Worm (Caenorhabditis elegans) whole organism, young adult: ENCODE measurements around the gene gln-5.

Source experiments
- B0035.1 ChIP-seq: sonication (generic microtip); optimal IDR thresholded peaks from 2 replicates; lab custom pipeline; 2016; ENCODE audit warnings: missing genetic modification characterization, mild to moderate bottlenecking, missing compliant biosample characterization, missing genotype, missing genetic modification reagents
- T07F8.4 ChIP-seq: sonication (generic microtip); optimal IDR thresholded peaks from 2 replicates; lab custom pipeline; 2016; ENCODE audit warnings: mild to moderate bottlenecking, missing genetic modification characterization, moderate library complexity, missing compliant biosample characterization
- ZK185.1 ChIP-seq: sonication (generic microtip); optimal IDR thresholded peaks from 2 replicates; lab custom pipeline; 2016; ENCODE audit warnings: mild to moderate bottlenecking, missing genetic modification characterization, missing compliant biosample characterization; ENCODE audit not compliant: poor library complexity, severe bottlenecking
- aptf-2 ChIP-seq: fragments of 200-800 bp; sonication (Bioruptor generic); conservative IDR thresholded peaks from 2 replicates; pipeline ENCODE4 v1.3.6; 2022; ENCODE audit warnings: missing genetic modification reagents, missing genetic modification characterization, missing compliant biosample characterization
- efl-1 ChIP-seq: fragments of 150-350 bp; optimal IDR thresholded peaks from 2 replicates; lab custom pipeline; 2014; ENCODE audit warnings: missing biosample characterization, missing genetic modification reagents, missing genetic modification characterization
- fkh-3 ChIP-seq: sonication (generic microtip); optimal IDR thresholded peaks from 2 replicates; lab custom pipeline; 2016; ENCODE audit warnings: mild to moderate bottlenecking, missing genetic modification characterization, missing compliant biosample characterization
- hlh-26 ChIP-seq: fragments of 200-800 bp; sonication (Bioruptor generic); conservative IDR thresholded peaks from 2 replicates; pipeline ENCODE4 v1.3.6; 2022; ENCODE audit warnings: missing genetic modification reagents, missing genetic modification characterization, missing compliant biosample characterization
- nfyb-1 ChIP-seq: fragments of 200-800 bp; sonication (Bioruptor generic); IDR thresholded peaks from 2 replicates; pipeline ENCODE4 v1.3.6; 2022; ENCODE audit warnings: missing genetic modification reagents, missing genetic modification characterization, missing compliant biosample characterization
- nhr-80 ChIP-seq: sonication (generic microtip); optimal IDR thresholded peaks from 2 replicates; lab custom pipeline; 2016; ENCODE audit warnings: missing genetic modification characterization, missing compliant biosample characterization
- nhr-90 ChIP-seq: sonication (generic microtip); optimal IDR thresholded peaks from 2 replicates; lab custom pipeline; 2016; ENCODE audit warnings: missing genotype, mild to moderate bottlenecking, missing genetic modification characterization, missing compliant biosample characterization
- pha-4 ChIP-seq: fragments of 150-350 bp; sonication (generic microtip); optimal IDR thresholded peaks from 2 replicates; lab custom pipeline; 2014; ENCODE audit warnings: missing biosample characterization, missing genetic modification reagents, missing genetic modification characterization

DNA sequence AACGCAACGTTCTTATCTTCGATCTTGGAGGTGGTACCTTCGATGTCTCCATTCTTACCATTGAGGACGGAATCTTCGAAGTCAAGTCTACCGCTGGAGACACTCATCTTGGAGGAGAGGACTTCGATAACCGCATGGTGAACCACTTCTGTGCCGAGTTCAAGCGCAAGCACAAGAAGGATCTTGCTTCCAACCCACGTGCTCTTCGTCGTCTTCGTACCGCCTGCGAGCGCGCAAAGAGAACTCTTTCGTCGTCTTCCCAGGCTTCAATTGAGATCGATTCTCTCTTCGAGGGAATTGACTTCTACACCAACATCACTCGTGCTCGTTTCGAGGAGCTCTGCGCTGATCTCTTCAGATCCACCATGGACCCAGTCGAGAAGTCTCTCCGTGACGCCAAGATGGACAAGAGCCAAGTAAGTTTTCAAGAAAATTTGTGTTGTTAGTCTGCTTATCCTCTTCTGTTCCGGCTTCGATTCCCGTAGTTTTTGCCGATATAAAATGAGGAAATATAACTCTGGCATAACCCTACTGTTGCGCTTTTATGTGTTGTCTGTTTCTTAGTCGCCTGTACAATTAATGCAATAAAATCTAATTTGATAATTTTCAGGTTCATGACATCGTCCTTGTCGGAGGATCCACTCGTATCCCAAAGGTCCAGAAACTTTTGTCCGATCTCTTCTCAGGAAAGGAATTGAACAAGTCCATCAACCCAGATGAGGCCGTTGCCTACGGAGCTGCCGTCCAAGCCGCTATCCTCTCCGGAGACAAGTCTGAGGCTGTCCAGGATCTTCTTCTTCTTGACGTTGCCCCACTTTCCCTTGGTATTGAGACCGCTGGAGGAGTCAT, 6.4 kb upstream of the gln-5 start:
- TF ChIP-seq nhr-90 (tag; lab: Kevin White, UChicago) (no peak), aptf-2 (no peak), T07F8.4 (tag; lab: Kevin White, UChicago) (peak; percentile 22), ZK185.1 (no peak), nhr-80 (tag; lab: Kevin White, UChicago) (no peak), nfyb-1 (GFP tag; lab: Robert Waterston, UW) (0 out of 2 replicates have a peak, but pooled peaks have one; percentile 9), hlh-26 (GFP tag; lab: Robert Waterston, UW) (no peak), B0035.1 (tag; lab: Kevin White, UChicago) (no peak), pha-4 (tag; lab: Kevin White, UChicago) (no peak), efl-1 (GFP tag; lab: Kevin White, UChicago) (no peak), fkh-3 (no peak)
